Worm (Caenorhabditis elegans): Measurements from ENCODE around the gene fbxa-160.

ce11 chrII:1644777-1645348, 20.4 kb upstream of the fbxa-160 start, which contains the start of gene ZC204.6:
- TF ChIP-seq med-1 (GFP tag; optimal IDR thresholded peaks at IDR 0.05; ENCODE audit: insufficient read depth): no peak
- no peak for TF ChIP-seq T22C8.4 (GFP tag; IDR thresholded peaks at IDR 0.05)
- no peak for TF ChIP-seq ref-1 (GFP tag; conservative IDR thresholded peaks at IDR 0.05)
- no peak for TF ChIP-seq ztf-29 (GFP tag; IDR thresholded peaks at IDR 0.05)
- no peak for TF ChIP-seq flt-1 (GFP tag; IDR thresholded peaks at IDR 0.05)
- TF ChIP-seq tab-1 (GFP tag; IDR thresholded peaks at IDR 0.05): no peak
